Fruit fly (Drosophila melanogaster) whole organism, embryonic: ENCODE data around the gene CG42514.

Experiments
- CG1233 ChIP-seq: fragments of 200-800 bp; sonication (Bioruptor generic); optimal IDR thresholded peaks from 4 replicates; lab custom pipeline; 2018; ENCODE audit warnings: missing biosample characterization, mild to moderate bottlenecking, missing genetic modification characterization
- Hey ChIP-seq: fragments of 200-800 bp; sonication (Bioruptor generic); optimal IDR thresholded peaks from 3 replicates; lab custom pipeline; 2018; ENCODE audit warnings: missing biosample characterization, mild to moderate bottlenecking, missing genetic modification characterization
- PHDP ChIP-seq: fragments of 200-800 bp; sonication (Bioruptor generic); optimal IDR thresholded peaks from 3 replicates; lab custom pipeline; 2018; ENCODE audit warnings: missing biosample characterization, mild to moderate bottlenecking, missing genetic modification characterization, moderate library complexity
- Rfx ChIP-seq: fragments of 200-800 bp; sonication (Bioruptor generic); IDR thresholded peaks from 2 replicates; pipeline ENCODE4 v1.3.6; 2022; ENCODE audit warnings: missing biosample characterization, missing genetic modification characterization
- TFAM ChIP-seq: fragments of 200-800 bp; sonication (Bioruptor generic); optimal IDR thresholded peaks from 2 replicates; lab custom pipeline; 2017; ENCODE audit warnings: missing biosample characterization, missing genetic modification characterization, inconsistent platforms
- crp ChIP-seq, 2 experiments: fragments of 200-800 bp; sonication (Bioruptor generic); optimal IDR thresholded peaks; 2 replicates in 1 of 2; 3 replicates in 1 of 2; lab custom pipeline; 2017; ENCODE audit warnings: missing biosample characterization in 2 of 2, missing genetic modification characterization in 2 of 2, mild to moderate bottlenecking in 1 of 2, moderate library complexity in 1 of 2
- fru ChIP-seq: fragments of >200 bp; optimal IDR thresholded peaks from 2 replicates; lab custom pipeline; 2017
- kay ChIP-seq: fragments of 200-800 bp; sonication (Bioruptor generic); optimal IDR thresholded peaks from 2 replicates; lab custom pipeline; 2016; ENCODE audit warnings: missing biosample characterization, missing genetic modification characterization

DNA sequence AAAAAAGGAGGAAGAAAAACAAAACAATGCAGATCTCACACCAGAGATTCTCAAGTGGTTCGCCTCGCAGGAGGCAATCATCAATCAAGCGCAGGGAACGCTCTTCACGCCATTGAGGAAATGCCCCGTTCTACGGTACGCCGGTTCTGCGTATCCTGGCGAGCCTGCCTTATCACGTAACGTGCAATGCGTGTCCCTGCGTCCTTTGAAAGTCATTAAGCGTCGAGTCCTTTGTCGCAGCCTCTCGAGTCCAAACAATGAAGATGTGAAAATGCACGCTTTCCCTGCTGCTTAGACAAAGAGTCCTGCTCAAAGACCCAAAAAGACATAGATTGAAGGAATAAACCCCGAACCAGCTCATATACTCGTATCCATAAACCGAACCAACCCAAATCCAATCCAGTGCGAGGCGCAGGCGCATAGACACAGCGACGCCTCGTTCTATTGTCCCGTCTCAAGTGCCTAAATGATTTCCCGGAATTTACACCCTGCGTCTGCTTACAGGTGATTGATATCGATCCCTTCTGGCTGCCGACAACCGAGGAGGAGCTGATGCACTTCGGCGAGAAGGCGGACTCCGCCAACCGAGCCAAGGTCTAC is 4.9 kb downstream of the CG42514 start:
- no peak for TF ChIP-seq TFAM (GFP tag; lab: Kevin White, UChicago)
- TF ChIP-seq crp (GFP tag; optimal IDR thresholded peaks at IDR 0.05; lab: Kevin White, UChicago), result no peak
- TF ChIP-seq Rfx (GFP tag; lab: Robert Waterston, UW), result no peak
- no peak for TF ChIP-seq kay (GFP tag; lab: Kevin White, UChicago)
- TF ChIP-seq PHDP (tag; lab: Kevin White, UChicago), result no peak
- TF ChIP-seq fru (lab: Kevin White, UChicago), result no peak
- TF ChIP-seq CG1233 (GFP tag; lab: Kevin White, UChicago), result no peak
- TF ChIP-seq Hey (tag; lab: Kevin White, UChicago), result no peak
